Worm (Caenorhabditis elegans) whole organism, L2 larva: ENCODE data around the gene fbxb-96.

Source experiments
- C34F6.9 ChIP-seq: fragments of 150-350 bp; optimal IDR thresholded peaks from 2 replicates; lab custom pipeline; 2014; ENCODE audit warnings: missing biosample characterization, missing genetic modification characterization
- F13H6.1 ChIP-seq: sonication (generic microtip); optimal IDR thresholded peaks from 2 replicates; lab custom pipeline; 2016; ENCODE audit warnings: missing genetic modification characterization, missing compliant biosample characterization
- R02D3.7 ChIP-seq: fragments of 150-350 bp; optimal IDR thresholded peaks from 2 replicates; lab custom pipeline; 2014; ENCODE audit warnings: missing biosample characterization, missing genetic modification characterization
- Y55F3AM.14 ChIP-seq: fragments of 200-800 bp; sonication (Bioruptor generic); optimal IDR thresholded peaks from 2 replicates; lab custom pipeline; 2018; ENCODE audit warnings: mild to moderate bottlenecking, missing genetic modification characterization, missing compliant biosample characterization
- ZK546.5 ChIP-seq: sonication (generic microtip); optimal IDR thresholded peaks from 2 replicates; lab custom pipeline; 2017; ENCODE audit warnings: missing biosample characterization, missing genetic modification characterization
- aly-2 ChIP-seq: fragments of 150-350 bp; optimal IDR thresholded peaks from 2 replicates; lab custom pipeline; 2014; ENCODE audit warnings: missing biosample characterization, missing genetic modification characterization
- ama-1 ChIP-seq: fragments of 150-350 bp; optimal IDR thresholded peaks from 2 replicates; lab custom pipeline; 2018; ENCODE audit warnings: inconsistent platforms
- blmp-1 ChIP-seq: sonication (generic microtip); optimal IDR thresholded peaks from 2 replicates; lab custom pipeline; 2017; ENCODE audit warnings: missing genetic modification characterization, mild to moderate bottlenecking, missing compliant biosample characterization, antibody characterized with exemption, moderate library complexity; ENCODE audit not compliant: insufficient read depth
- ceh-16 ChIP-seq: fragments of 150-350 bp; optimal IDR thresholded peaks from 2 replicates; lab custom pipeline; 2014; ENCODE audit warnings: missing biosample characterization, missing genetic modification characterization
- ceh-82 ChIP-seq: fragments of 150-350 bp; optimal IDR thresholded peaks from 2 replicates; lab custom pipeline; 2014; ENCODE audit warnings: missing biosample characterization, missing genetic modification characterization
- crh-2 ChIP-seq: sonication (generic microtip); optimal IDR thresholded peaks from 2 replicates; lab custom pipeline; 2017; ENCODE audit warnings: missing biosample characterization, missing genetic modification characterization
- dmd-4 ChIP-seq: sonication (generic microtip); optimal IDR thresholded peaks from 2 replicates; lab custom pipeline; 2017; ENCODE audit warnings: missing biosample characterization, missing genetic modification characterization
- egl-27 ChIP-seq: sonication (generic microtip); optimal IDR thresholded peaks from 3 replicates; lab custom pipeline; 2017; ENCODE audit warnings: missing biosample characterization, missing genetic modification reagents, missing genetic modification characterization
- elt-1 ChIP-seq: fragments of 150-350 bp; optimal IDR thresholded peaks from 2 replicates; lab custom pipeline; 2014; ENCODE audit warnings: missing biosample characterization, missing genetic modification characterization
- elt-3 ChIP-seq: sonication (generic microtip); optimal IDR thresholded peaks from 2 replicates; lab custom pipeline; 2017; ENCODE audit warnings: missing biosample characterization, missing genetic modification characterization
- fos-1 ChIP-seq: fragments of 150-350 bp; optimal IDR thresholded peaks from 2 replicates; lab custom pipeline; 2014; ENCODE audit warnings: missing biosample characterization, missing genetic modification characterization
- gmeb-1 ChIP-seq: fragments of 150-350 bp; optimal IDR thresholded peaks from 2 replicates; lab custom pipeline; 2014; ENCODE audit warnings: missing biosample characterization, missing genetic modification characterization
- lin-11 ChIP-seq: fragments of 150-350 bp; sonication (generic microtip); optimal IDR thresholded peaks from 2 replicates; lab custom pipeline; 2014; ENCODE audit warnings: missing biosample characterization, missing genetic modification characterization, inconsistent platforms, mixed read lengths
- lin-39 ChIP-seq: fragments of 150-350 bp; optimal IDR thresholded peaks from 2 replicates; lab custom pipeline; 2014; ENCODE audit warnings: missing biosample characterization, missing genetic modification reagents, missing genetic modification characterization
- lsy-2 ChIP-seq, 2 experiments: fragments of 150-350 bp in 1 of 2; sonication (generic microtip) in 1 of 2; optimal IDR thresholded peaks; 2 replicates each; lab custom pipeline; 2014 to 2017; ENCODE audit warnings: missing biosample characterization in 2 of 2, missing genetic modification characterization in 2 of 2
- mab-5 ChIP-seq: fragments of 150-350 bp; optimal IDR thresholded peaks from 2 replicates; lab custom pipeline; 2014; ENCODE audit warnings: missing biosample characterization, missing genetic modification characterization
- nhr-10 ChIP-seq: sonication (generic microtip); optimal IDR thresholded peaks from 2 replicates; lab custom pipeline; 2017; ENCODE audit warnings: missing biosample characterization, missing genetic modification characterization
- nhr-12 ChIP-seq: fragments of 150-350 bp; optimal IDR thresholded peaks from 2 replicates; lab custom pipeline; 2014; ENCODE audit warnings: missing biosample characterization, missing genetic modification characterization
- nhr-129 ChIP-seq: fragments of 150-350 bp; optimal IDR thresholded peaks from 2 replicates; lab custom pipeline; 2014; ENCODE audit warnings: missing biosample characterization, missing genetic modification characterization
- nhr-21 ChIP-seq: fragments of 150-350 bp; optimal IDR thresholded peaks from 2 replicates; lab custom pipeline; 2014; ENCODE audit warnings: missing biosample characterization, missing genetic modification characterization
- nhr-237 ChIP-seq: fragments of 150-350 bp; optimal IDR thresholded peaks from 2 replicates; lab custom pipeline; 2014; ENCODE audit warnings: missing biosample characterization, missing genetic modification characterization
- nhr-25 ChIP-seq: fragments of 150-350 bp; sonication (generic microtip); optimal IDR thresholded peaks from 3 replicates; lab custom pipeline; 2014; ENCODE audit warnings: missing biosample characterization, missing genetic modification characterization
- peb-1 ChIP-seq: fragments of 150-350 bp; optimal IDR thresholded peaks from 2 replicates; lab custom pipeline; 2014; ENCODE audit warnings: missing biosample characterization, missing genetic modification characterization
- sem-4 ChIP-seq: fragments of 150-350 bp; optimal IDR thresholded peaks from 2 replicates; lab custom pipeline; 2014; ENCODE audit warnings: missing biosample characterization, missing genetic modification reagents, missing genetic modification characterization
- skn-1 ChIP-seq: sonication (generic microtip); optimal IDR thresholded peaks from 2 replicates; lab custom pipeline; 2017; ENCODE audit warnings: missing biosample characterization, missing genetic modification characterization
- sma-3 ChIP-seq: sonication (generic microtip); optimal IDR thresholded peaks from 2 replicates; lab custom pipeline; 2016; ENCODE audit warnings: missing genetic modification reagents, missing genetic modification characterization, missing compliant biosample characterization
- sma-9 ChIP-seq, 2 experiments: fragments of 150-350 bp in 1 of 2; sonication (generic microtip) in 1 of 2; optimal IDR thresholded peaks; 2 replicates each; lab custom pipeline; 2014 to 2016; ENCODE audit warnings: missing genetic modification characterization in 2 of 2, mild to moderate bottlenecking in 1 of 2, missing biosample characterization in 1 of 2, missing compliant biosample characterization in 1 of 2, missing genetic modification reagents in 1 of 2, moderate library complexity in 1 of 2
- snpc-4 ChIP-seq: fragments of 150-350 bp; optimal IDR thresholded peaks from 2 replicates; lab custom pipeline; 2014; ENCODE audit warnings: missing biosample characterization, missing genetic modification characterization
- unc-55 ChIP-seq: fragments of 150-350 bp; sonication (generic microtip); optimal IDR thresholded peaks from 3 replicates; lab custom pipeline; 2014; ENCODE audit warnings: missing biosample characterization, missing genetic modification reagents, missing genetic modification characterization
- unc-62 ChIP-seq: fragments of 150-350 bp; optimal IDR thresholded peaks from 2 replicates; lab custom pipeline; 2014; ENCODE audit warnings: missing biosample characterization, missing genetic modification reagents, missing genetic modification characterization
- zag-1 ChIP-seq: fragments of 150-350 bp; optimal IDR thresholded peaks from 2 replicates; lab custom pipeline; 2014; ENCODE audit warnings: missing biosample characterization, missing genetic modification characterization
- ztf-1 ChIP-seq: fragments of 200-800 bp; sonication (Bioruptor generic); conservative IDR thresholded peaks from 2 replicates; pipeline ENCODE4 v1.3.6; 2022; ENCODE audit warnings: missing genetic modification characterization, missing compliant biosample characterization
- ztf-11 ChIP-seq: sonication (generic microtip); optimal IDR thresholded peaks from 2 replicates; lab custom pipeline; 2017; ENCODE audit warnings: missing biosample characterization, missing genetic modification characterization

The fbxb-96 gene

ce11 chrII:1842894-1843293 lies 7.3 kb downstream of the fbxb-96 start, which contains the start of the genes C52E2.5 and C52E2.4:
TSS of gene C52E2.5 (minus strand) at chrII:1842936.
TSS of gene C52E2.4 (plus strand) at chrII:1843145.
- TF ChIP-seq ama-1 (lab: Kevin White, UChicago) (no peak), elt-3 (no peak), lsy-2 (tag; optimal IDR thresholded peaks at IDR 0.05; lab: Kevin White, UChicago) (no peak), nhr-12 (no peak), peb-1 (no peak), mab-5 (tag; lab: Kevin White, UChicago) (no peak), unc-55 (no peak), F13H6.1 (tag; lab: Kevin White, UChicago) (no peak), sma-3 (GFP tag; lab: Kevin White, UChicago) (no peak), zag-1 (no peak), ceh-16 (tag; lab: Kevin White, UChicago) (no peak), gmeb-1 (tag; lab: Kevin White, UChicago) (no peak), nhr-21 (tag; lab: Kevin White, UChicago) (no peak), dmd-4 (no peak), egl-27 (tag; lab: Kevin White, UChicago) (no peak), snpc-4 (tag; lab: Kevin White, UChicago) (no peak), skn-1 (tag; lab: Kevin White, UChicago) (peak; percentile 65), sma-9 (GFP tag; optimal IDR thresholded peaks at IDR 0.05; lab: Kevin White, UChicago) (peak; percentile 36), sma-9 (tag; optimal IDR thresholded peaks at IDR 0.05; lab: Kevin White, UChicago) (no peak), unc-62 (GFP tag; lab: Kevin White, UChicago) (no peak), nhr-129 (no peak), lin-11 (tag; lab: Kevin White, UChicago) (no peak), elt-1 (tag; lab: Kevin White, UChicago) (no peak), nhr-10 (tag; lab: Kevin White, UChicago) (no peak), ZK546.5 (tag; lab: Kevin White, UChicago) (no peak), nhr-25 (no peak), crh-2 (peak; percentile 36), Y55F3AM.14 (GFP tag; lab: Kevin White, UChicago) (no peak), ceh-82 (tag; lab: Kevin White, UChicago) (no peak), ztf-11 (no peak), aly-2 (tag; lab: Kevin White, UChicago) (no peak), R02D3.7 (tag; lab: Kevin White, UChicago) (no peak), ztf-1 (GFP tag; lab: Robert Waterston, UW) (no peak), fos-1 (peak; percentile 80)

- TF ChIP-seq elt-3 = no peak
- no peak for TF ChIP-seq nhr-12
- no peak for TF ChIP-seq lin-39 (tag; lab: Kevin White, UChicago)
- TF ChIP-seq crh-2 = no peak
- TF ChIP-seq elt-1 (tag; lab: Kevin White, UChicago) = no peak
- TF ChIP-seq skn-1 (tag; lab: Kevin White, UChicago) = no peak
- TF ChIP-seq ama-1 (lab: Kevin White, UChicago) = no peak
- no peak for TF ChIP-seq egl-27 (tag; lab: Kevin White, UChicago)
- no peak for TF ChIP-seq nhr-237 (tag; lab: Kevin White, UChicago)
- TF ChIP-seq sem-4 (tag; lab: Kevin White, UChicago) = no peak
- no peak for TF ChIP-seq nhr-25
- TF ChIP-seq mab-5 (tag; lab: Kevin White, UChicago) = no peak
- TF ChIP-seq peb-1 = no peak
- TF ChIP-seq sma-3 (GFP tag; lab: Kevin White, UChicago) = no peak
- TF ChIP-seq zag-1 = no peak
- TF ChIP-seq C34F6.9 = no peak
- TF ChIP-seq unc-62 (GFP tag; lab: Kevin White, UChicago) = no peak
- TF ChIP-seq ztf-11 = no peak
- TF ChIP-seq, all 48 proteins: peak for 0
Observed at ce11 chrII:1836204-1836603, 14.0 kb downstream of the fbxb-96 start, which contains the start of gene T08E11.1. TSS of gene T08E11.1 (plus strand) at chrII:1836504.

DNA sequence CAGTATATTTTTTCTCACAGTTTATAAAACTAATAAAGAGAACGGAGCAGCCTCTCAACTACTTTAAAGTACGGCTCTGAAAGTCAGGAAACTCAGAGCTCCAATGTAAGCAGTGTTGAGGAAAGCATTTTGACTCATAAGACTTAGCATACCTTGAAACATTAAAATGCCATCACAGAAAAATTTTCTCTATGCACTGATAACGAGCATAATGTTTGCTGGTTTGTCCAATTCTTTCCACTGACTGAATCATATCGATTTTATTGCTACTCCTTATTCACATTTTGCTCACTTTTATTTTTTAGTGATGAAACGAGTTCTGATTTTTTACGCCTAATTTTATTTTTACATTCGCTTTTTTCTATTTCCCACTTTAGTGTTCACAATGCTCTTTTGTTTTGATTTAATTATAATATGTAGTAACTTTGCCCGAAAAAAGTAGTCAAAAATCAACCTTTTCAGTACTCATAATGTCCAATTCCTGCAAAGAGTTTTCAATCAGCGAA lies 18.3 kb downstream of the fbxb-96 start, which contains the start of gene math-39:
Gene math-39, plus strand, starts transcription at position 456 of the 506 bp plus-strand sequence.
- TF ChIP-seq skn-1 (tag; lab: Kevin White, UChicago) (no peak), ceh-82 (tag; lab: Kevin White, UChicago) (no peak), fos-1 (peak; percentile 73), blmp-1 (tag; lab: Kevin White, UChicago) (no peak)
